Worm (Caenorhabditis elegans): ENCODE measurements around the gene taf-9.

ce11 chrIII:13666406-13666805 lies 42.3 kb downstream of the taf-9 start:
- TF ChIP-seq him-1 (tag; optimal IDR thresholded peaks at IDR 0.05) (no peak), dao-5 (tag; optimal IDR thresholded peaks at IDR 0.05) (no peak)

Data from whole organism, L4/young adult.